Worm (Caenorhabditis elegans): ENCODE data around the gene Y34F4.3.

The Y34F4.3 gene

ce11 chrIII:1007143-1007905 is 8.7 kb downstream of the Y34F4.3 start:
- no peak for TF ChIP-seq unc-62 (GFP tag; optimal IDR thresholded peaks at IDR 0.05)

ce11 chrIII:1004464-1004863 is 11.5 kb downstream of the Y34F4.3 start:
- TF ChIP-seq unc-62 (GFP tag; optimal IDR thresholded peaks at IDR 0.05), result no peak

ce11 chrIII:1002510-1002909 is 13.5 kb downstream of the Y34F4.3 start, which contains the start of gene clec-150:
Gene clec-150, plus strand, starts transcription at chrIII:1002707.
- TF ChIP-seq unc-62 (GFP tag; optimal IDR thresholded peaks at IDR 0.05), result no peak

- TF ChIP-seq unc-62 (GFP tag; optimal IDR thresholded peaks at IDR 0.05), result no peak
Measured at ce11 chrIII:1001297-1001696, 14.7 kb downstream of the Y34F4.3 start, which contains the start of gene R06B10.7. Gene R06B10.7, minus strand, starts transcription at chrIII:1001397.

- TF ChIP-seq unc-62 (GFP tag; optimal IDR thresholded peaks at IDR 0.05), result no peak
Measured at ce11 chrIII:998855-999254, 17.1 kb downstream of the Y34F4.3 start.

- TF ChIP-seq unc-62 (GFP tag; optimal IDR thresholded peaks at IDR 0.05), result no peak
Measured at ce11 chrIII:996564-996963, 19.4 kb downstream of the Y34F4.3 start.

- TF ChIP-seq unc-62 (GFP tag; optimal IDR thresholded peaks at IDR 0.05), result no peak
Measured at ce11 chrIII:991581-991980, 24.4 kb downstream of the Y34F4.3 start, which contains the start of gene trp-2. Gene trp-2, plus strand, starts transcription at chrIII:991881.

- no peak for TF ChIP-seq unc-62 (GFP tag; optimal IDR thresholded peaks at IDR 0.05)
Measured at ce11 chrIII:989558-989957, 26.4 kb downstream of the Y34F4.3 start.

- TF ChIP-seq unc-62 (GFP tag; optimal IDR thresholded peaks at IDR 0.05), result no peak
Measured at ce11 chrIII:982961-983360, 33.0 kb downstream of the Y34F4.3 start, which contains the start of gene tbc-10. Gene tbc-10, plus strand, starts transcription at chrIII:983261.

ce11 chrIII:981960-982359 is 34.0 kb downstream of the Y34F4.3 start:
- no peak for TF ChIP-seq unc-62 (GFP tag; optimal IDR thresholded peaks at IDR 0.05)

ce11 chrIII:978889-979288 is 37.1 kb downstream of the Y34F4.3 start:
- TF ChIP-seq unc-62 (GFP tag; optimal IDR thresholded peaks at IDR 0.05), result no peak

ce11 chrIII:970928-971327 is 45.1 kb downstream of the Y34F4.3 start:
- TF ChIP-seq unc-62 (GFP tag; optimal IDR thresholded peaks at IDR 0.05), result no peak

ce11 chrIII:966259-966658 is 49.7 kb downstream of the Y34F4.3 start:
- no peak for TF ChIP-seq unc-62 (GFP tag; optimal IDR thresholded peaks at IDR 0.05)

- TF ChIP-seq unc-62 (GFP tag; optimal IDR thresholded peaks at IDR 0.05), result no peak
Measured at ce11 chrIII:964637-965036, 51.3 kb downstream of the Y34F4.3 start.

Data from whole organism, dauer.